Fruit fly (Drosophila melanogaster): ENCODE data around the gene CG32195.
A peak's percentile ranks its signal among the peaks of the same experiment; 100 is the strongest.

CG32195 gene

DNA sequence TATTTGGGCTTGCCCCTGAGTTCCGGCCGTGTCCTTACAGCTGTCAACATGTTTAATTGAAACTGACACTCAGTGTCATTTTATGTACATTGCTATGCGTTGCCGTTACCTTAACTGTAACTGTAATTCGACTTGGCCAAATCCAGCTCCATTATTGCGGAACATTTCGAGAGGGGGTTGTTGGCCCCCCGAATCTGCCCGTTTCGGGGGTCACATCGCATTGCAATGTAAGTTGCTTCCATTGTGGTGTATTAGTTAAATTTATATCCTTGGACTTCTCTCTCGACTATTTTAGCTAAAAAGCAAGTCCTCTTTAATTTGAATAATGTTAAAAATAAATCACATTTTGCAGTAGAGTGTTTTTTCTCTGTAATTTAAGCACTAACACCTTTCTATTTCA, 11.4 kb downstream of the CG32195 start:
- TF ChIP-seq noc (tag; optimal IDR thresholded peaks at IDR 0.05), result no peak

DNA sequence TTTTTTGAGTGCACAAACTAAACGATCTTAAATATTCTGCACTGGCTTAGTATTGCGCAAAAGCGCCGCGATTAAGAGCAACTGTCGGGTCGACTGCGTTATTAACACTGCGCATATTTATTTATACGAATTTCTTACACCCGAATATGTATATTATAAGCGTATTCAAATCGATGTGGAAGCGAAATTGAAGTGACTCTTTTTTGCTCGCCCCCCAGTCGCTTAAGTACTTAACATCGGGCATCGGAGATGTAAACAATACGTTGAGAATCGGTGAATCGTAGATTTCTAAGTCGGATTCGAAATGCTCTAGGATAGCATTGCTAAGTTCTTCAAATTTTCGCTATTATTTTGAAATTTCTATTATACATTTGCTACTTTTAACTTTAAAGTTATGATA, 19.8 kb downstream of the CG32195 start, which contains the start of gene Cyp312a1:
Gene Cyp312a1, minus strand, starts transcription at position 101 of the 400 bp plus-strand sequence.
- TF ChIP-seq noc (tag; optimal IDR thresholded peaks at IDR 0.05), result no peak

DNA sequence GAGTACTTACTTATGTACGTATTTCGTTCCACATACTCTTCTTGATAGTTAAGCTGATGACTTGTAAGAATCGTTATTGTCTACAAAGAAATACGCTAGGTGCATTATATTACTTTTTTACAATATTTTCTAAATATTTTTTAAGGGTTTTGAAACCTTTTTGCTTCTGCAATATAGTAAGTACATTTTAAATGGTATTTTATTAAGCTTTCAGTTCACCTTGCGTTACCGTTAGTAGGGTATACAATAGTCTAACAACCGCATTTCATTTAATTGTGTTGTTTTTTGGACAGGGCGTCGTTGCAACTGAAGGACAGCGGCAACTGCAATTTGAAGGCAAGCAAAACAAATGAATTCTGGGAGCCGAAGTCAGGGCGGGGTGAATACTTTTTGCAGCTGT, 24.4 kb downstream of the CG32195 start:
- no peak for TF ChIP-seq noc (tag; optimal IDR thresholded peaks at IDR 0.05)

DNA sequence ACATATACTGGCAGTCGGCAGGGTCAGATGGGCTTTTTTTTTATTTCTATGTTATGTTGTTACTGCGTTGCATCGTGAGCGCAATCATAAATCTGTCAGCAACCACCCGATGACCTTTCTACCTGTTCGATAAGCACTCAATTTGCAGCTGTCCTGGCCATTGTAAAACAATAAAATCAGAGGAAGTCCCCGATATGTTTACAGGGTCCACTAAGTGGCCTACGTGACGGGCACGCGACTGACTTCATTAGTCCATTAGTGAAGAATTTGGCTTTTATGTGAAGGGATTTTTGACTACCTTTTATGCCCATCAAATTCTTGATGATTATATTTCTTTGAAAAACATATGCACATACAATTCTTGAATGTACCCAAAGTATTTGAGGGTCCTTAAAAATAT, 25.5 kb downstream of the CG32195 start:
- no peak for TF ChIP-seq noc (tag; optimal IDR thresholded peaks at IDR 0.05)

DNA sequence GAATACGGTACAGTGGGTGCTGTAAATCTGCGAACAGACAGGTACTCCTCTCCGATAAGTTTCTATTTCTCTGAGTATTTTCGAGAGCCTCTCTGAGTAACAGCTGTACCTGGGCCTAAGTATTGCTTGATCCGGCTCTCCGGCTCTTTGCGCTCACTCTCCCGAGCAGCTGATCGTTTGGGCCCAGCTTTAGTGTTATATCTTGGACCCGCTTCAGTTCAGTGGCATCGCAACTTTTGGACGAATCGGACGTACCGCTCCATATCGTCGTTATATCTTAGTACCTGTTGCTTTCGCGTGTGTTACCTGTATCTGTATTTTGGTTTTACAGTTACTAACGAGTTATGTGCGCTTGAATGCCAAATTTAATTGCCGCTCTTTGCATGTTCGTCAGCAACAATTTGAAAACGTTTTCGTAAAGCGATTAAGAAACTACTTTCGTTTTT, 26.4 kb downstream of the CG32195 start, which contains the start of gene geko:
Gene geko, plus strand, starts transcription at position 219 of the 446 bp plus-strand sequence.
- TF ChIP-seq noc (tag; optimal IDR thresholded peaks at IDR 0.05), result no peak

DNA sequence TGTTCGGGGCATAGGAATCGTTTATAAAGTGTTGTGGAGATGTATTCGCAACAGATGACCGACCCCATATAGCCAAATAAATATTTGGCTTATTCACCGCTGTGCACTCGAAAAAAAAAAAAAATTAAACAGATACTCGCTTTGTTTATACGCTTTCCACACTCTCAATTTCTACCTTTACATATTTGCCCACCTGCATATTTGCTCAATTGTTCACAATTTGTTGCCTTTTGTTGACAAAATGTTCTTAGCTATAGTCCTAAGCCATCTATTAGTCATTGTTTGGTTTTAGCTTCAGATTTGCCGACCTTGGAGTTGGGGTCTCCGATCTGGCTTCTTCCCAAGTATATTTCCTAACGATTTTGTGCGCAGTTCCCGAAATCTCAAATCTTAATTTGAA, 30.2 kb downstream of the CG32195 start:
- TF ChIP-seq noc (tag; optimal IDR thresholded peaks at IDR 0.05), result peak; percentile 26

DNA sequence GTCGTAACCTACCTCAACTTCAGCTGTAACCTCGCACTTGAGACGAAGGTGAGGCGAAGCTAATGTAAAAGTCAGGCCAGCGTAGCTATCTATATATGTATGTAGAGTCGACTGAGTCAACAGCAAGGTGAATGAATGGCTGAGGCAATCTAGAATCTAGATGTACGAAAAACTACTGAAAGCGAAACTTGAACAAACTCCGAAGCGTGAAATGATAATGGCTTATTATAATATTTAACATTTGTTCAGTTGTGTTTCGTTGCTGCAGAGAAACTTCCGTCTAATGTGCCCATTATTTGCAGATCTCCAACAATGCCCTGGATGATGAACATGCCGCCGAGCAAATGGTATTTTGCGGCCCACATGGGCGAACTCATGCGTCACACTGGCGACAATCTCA, 31.9 kb downstream of the CG32195 start:
- peak; percentile 1 for TF ChIP-seq noc (tag; optimal IDR thresholded peaks at IDR 0.05)

DNA sequence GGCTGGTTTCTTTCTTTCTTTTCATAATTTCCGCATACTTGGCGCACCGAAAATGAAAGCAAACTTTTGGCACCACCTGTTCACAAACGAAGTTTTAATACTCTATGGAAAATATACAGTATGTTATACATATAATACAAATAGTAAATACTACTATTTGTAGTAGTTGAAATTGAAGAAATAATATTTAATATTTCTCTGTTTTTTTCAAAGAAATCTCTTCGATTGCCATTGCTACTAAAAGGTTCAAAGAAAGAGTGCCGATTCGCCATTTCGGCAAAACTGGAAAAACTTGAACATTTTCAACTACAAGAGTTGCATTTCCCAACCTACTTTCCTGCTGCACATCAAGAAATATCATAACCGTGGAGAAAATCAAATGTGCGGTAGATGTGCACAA, 34.1 kb downstream of the CG32195 start:
- no peak for TF ChIP-seq noc (tag; optimal IDR thresholded peaks at IDR 0.05)

DNA sequence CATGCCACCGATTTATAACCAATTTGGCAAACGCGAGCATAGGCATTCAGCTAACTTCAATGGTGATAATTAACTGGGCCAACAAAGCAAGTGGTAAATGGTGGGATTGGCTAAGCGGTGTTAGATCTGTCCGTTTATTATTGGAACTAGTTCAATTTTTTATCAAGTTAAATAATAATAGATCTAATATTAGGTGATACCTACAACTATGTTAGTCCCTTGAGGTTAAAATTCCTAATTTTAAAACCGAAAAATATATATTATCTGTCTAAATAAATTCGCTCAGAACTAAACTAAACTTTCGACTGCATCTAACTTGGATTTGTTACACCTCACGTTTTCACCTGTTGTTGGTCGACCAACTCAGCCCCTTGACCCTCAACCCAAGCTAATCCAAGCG, 34.8 kb downstream of the CG32195 start:
- TF ChIP-seq noc (tag; optimal IDR thresholded peaks at IDR 0.05), result no peak

DNA sequence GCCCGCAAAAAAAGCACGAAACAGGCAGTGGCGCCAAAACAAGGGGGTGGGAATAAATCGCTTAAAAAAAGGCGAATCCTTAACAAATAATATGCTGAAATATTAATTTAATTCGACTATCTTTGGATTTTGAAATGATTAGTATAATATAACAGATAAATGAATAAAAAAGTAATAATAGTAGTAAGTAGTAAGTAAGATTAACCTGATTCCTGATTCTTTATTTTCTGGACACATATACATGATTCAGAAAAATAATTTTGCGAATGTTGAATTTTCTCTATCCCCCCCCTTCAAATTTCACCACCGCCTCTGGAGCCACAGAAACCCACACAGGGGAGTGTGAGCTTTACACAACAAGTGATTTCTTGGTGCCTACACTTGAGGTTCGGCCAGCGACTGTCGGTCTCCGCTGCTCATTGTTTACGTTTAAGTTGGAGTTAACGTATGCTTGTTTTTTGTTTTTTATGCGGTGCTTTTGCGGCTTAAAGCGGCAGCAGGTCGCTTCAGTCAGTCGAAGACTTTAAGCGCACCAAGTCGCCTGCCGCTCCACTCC, 35.7 kb downstream of the CG32195 start, which contains the start of gene CG7330:
Gene CG7330, plus strand, starts transcription at position 506 of the 556 bp plus-strand sequence.
- TF ChIP-seq noc (tag; optimal IDR thresholded peaks at IDR 0.05), result peak; percentile 97

DNA sequence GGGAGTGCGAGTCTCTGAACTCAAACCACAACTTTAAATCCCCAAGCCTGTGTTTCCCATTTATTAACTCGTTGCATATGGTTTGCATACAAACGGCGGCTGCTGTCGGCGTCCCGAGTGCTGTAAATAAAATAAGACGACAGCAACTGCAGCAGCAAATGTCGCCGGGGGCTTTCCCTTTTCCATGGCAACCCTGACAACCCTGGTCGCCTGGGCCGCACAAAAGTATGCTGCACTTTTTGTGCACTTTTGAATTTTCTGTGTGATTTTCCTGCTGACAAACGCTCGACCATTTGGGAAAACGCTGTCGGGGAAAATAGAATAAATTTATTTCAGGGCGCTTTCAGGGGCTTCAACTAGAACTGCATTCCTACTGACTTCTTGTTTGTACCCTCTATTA, 41.4 kb downstream of the CG32195 start:
- no peak for TF ChIP-seq noc (tag; optimal IDR thresholded peaks at IDR 0.05)

DNA sequence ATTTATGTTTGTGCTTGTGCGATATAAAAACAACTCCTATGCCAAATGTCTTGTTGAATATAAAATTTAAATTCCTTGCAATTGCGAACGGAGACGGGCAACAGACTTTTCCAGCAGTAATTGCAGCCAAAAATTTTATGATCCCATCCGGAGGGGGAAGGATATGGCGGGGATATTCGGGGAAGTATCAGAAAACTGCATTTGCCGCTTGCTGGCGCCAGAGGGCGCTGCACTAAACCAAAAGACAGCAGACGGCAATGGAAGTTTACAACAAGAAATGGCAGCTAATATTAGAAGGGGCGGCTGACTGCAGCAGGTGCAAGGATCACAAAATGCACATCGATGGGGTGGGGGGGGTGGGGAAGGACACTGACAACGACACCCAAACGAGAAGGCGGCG, 48.4 kb downstream of the CG32195 start:
- no peak for TF ChIP-seq noc (tag; optimal IDR thresholded peaks at IDR 0.05)

DNA sequence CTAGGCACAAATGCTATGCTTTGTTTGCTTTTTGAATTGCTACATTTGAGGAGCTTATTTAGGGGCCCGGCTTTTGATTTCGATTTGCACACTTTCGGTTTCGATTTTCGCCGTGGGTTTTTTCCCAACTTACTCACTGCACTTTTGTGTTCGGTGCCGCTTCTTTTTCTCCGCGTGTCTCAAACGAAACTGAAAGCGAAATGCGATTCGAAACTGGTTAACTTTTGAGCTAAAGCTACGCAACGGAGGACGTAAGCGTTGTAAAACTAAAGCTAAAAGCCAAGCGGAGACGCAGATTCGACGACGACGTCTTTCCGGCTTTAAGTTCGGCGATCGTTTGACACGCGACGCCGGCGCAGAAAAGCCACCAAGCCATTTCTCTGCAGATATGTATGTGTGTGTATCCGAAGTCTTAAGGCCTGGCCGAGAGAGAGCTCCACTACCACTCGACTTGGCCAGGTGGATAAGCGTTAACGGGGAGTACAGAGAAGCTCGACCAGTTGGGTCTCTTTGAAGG, 49.5 kb downstream of the CG32195 start, which contains the start of gene CG13699:
Gene CG13699, minus strand, starts transcription at position 349 of the 517 bp plus-strand sequence.
- TF ChIP-seq noc (tag; optimal IDR thresholded peaks at IDR 0.05), result no peak

DNA sequence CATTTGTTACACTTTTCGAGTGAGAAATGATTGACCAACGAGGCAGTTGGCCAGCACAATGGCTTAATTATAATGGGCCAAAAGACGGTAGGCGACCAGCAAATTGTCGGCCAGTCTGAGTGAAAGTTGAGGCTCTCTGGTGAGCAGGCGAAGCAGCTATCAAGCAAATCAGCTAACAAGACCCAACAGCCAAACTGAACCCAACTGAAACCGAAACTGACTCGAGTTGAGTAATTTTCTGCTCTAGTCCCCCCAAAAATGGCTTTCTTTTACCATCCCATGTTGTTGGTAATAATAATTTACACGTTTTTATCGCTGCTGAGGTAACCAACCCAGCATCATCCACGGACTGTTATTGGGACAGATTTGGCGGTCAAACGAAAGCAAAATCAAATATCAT, 50.4 kb downstream of the CG32195 start:
- no peak for TF ChIP-seq noc (tag; optimal IDR thresholded peaks at IDR 0.05)

DNA sequence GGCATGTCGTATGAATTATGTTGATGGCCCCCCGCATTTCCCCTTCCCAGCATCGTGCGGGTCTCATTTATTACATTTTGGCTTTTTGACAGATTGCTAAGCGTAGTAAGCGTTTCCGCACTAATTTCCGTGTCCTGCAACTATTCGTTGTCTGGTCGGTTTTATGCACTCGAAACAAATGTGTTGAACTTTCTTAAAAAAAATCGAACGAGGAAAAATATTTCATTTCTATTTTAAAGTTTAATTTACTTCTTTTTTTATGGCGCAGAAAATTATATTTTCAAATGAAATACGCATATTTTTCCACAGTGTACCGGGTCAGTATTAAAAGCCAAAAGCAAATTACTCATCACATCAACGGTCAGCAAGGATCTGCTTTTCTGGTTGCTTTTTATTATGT, 52.0 kb downstream of the CG32195 start:
- no peak for TF ChIP-seq noc (tag; optimal IDR thresholded peaks at IDR 0.05)

DNA sequence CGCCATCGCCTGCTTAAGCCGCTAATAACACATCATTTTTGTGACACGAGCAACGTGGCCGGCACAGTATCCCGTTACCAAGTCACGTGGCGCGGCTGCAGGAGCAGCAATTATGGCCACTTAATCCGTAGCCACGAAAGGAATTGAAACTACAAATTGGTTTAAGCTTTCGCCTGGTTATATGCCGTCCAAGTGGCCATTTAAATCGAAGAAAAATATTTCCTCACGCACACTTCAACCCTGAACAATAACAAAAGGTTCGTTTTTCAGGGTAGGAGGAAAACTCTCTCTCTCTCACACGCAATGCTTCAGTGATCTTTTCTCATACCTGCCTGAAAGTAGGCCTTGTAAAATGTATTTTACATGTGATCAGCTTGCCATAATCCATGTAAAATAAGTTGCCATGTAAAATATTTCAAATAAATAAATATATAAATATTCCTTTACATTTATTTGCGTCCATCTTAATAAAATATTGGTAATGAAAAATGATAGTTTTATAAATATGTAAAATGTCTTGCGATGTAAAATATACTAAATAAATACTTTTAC, 54.3 kb downstream of the CG32195 start:
- TF ChIP-seq noc (tag; optimal IDR thresholded peaks at IDR 0.05), result no peak

All from whole organism, larva.